Worm (Caenorhabditis elegans): ENCODE measurements around the gene F13B12.3.
A peak's percentile ranks its signal among the peaks of the same experiment; 100 is the strongest.

Gene F13B12.3

DNA sequence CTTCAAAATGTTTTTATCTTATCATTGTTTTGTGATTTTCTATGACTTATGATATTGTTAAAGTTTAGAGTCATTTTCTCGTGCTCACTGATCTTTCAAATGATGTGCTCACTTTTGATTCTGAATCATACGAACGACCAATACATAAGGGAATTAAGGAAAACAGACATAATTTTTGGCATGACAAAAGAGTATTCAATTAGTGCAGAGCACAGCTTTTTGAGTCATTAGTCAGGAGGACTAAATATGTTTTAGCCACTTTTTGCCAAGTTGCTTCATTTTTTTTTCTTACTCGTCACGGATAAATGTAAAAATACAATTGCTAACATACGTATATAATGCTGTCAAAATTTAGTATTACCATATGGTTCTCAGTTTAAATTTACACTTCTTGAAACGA is 9.8 kb upstream of the F13B12.3 start, which contains the start of gene F13B12.2:
TSS of gene F13B12.2 (minus strand) at position 2 of the 400 bp plus-strand sequence.
- TF ChIP-seq hlh-30 (tag; optimal IDR thresholded peaks at IDR 0.05; ENCODE audit: insufficient read depth): peak; percentile 24
- no peak for TF ChIP-seq F10B5.3 (tag; optimal IDR thresholded peaks at IDR 0.05)
- TF ChIP-seq unc-62 (GFP tag; optimal IDR thresholded peaks at IDR 0.05 in 1 of 2): no peak
- TF ChIP-seq unc-62 (tag; optimal IDR thresholded peaks at IDR 0.05): no peak
- no peak for TF ChIP-seq lin-39 (tag; optimal IDR thresholded peaks at IDR 0.05)
- TF ChIP-seq dmd-6 (GFP tag; IDR thresholded peaks at IDR 0.05): no peak
- peak; percentile 15 for TF ChIP-seq pqm-1 (tag; optimal IDR thresholded peaks at IDR 0.05)
- no peak for TF ChIP-seq daf-16 (GFP tag; optimal IDR thresholded peaks at IDR 0.05)
- peak; percentile 50 for TF ChIP-seq daf-16 (tag; optimal IDR thresholded peaks at IDR 0.05)
- TF ChIP-seq ztf-7 (tag; optimal IDR thresholded peaks at IDR 0.05): no peak
- TF ChIP-seq egl-27 (tag; optimal IDR thresholded peaks at IDR 0.05): no peak
- TF ChIP-seq nhr-28 (tag; optimal IDR thresholded peaks at IDR 0.05): peak; percentile 29
- TF ChIP-seq snpc-4 (tag; optimal IDR thresholded peaks at IDR 0.05): no peak

DNA sequence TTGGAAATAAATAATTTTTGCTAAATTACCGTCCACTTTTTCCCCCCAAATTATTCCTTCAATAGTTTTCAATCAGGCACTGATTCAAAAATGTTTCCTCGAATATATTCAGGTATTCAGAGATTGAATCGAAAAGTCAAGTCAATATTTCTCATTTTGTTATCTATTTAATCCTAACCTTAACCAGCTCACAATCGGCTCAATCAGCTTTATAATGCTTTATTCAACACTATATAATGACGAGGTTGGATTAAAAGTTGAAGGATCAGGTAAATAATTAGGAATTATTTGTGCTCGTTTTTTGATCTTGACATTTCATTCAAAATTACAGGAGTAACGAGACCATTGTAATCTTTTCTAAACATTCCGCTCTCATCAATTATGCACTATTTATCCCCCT is 8.4 kb upstream of the F13B12.3 start:
- TF ChIP-seq fkh-10 (GFP tag; optimal IDR thresholded peaks at IDR 0.05) (no peak), aha-1 (tag) (peak; percentile 56)

DNA sequence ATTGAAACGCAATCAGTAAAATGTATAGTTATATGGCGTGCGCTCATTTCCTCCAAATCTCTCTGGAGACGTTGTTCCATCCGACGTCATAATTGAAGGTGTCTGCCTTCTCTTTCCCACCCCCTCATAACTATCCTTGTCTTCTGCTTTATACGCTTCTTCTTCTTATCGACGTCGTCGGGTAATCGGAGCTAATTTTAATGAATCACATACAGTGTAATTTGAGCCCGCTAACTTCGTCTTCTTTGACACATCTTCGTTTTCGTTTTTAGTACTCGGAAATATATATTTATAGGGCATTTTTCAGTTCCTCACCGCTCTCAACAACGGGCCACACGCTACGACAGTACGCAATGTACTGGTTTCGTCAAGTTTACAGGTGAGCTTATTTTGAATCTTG is 2.5 kb upstream of the F13B12.3 start, which contains the start of gene ins-1:
TSS of gene ins-1 (plus strand) at position 301 of the 400 bp plus-strand sequence.
- TF ChIP-seq spr-3 (GFP tag; optimal IDR thresholded peaks at IDR 0.05) (no peak), T26A8.4 (GFP tag; IDR thresholded peaks at IDR 0.05) (no peak), gei-8 (GFP tag; optimal IDR thresholded peaks at IDR 0.05) (no peak)

DNA sequence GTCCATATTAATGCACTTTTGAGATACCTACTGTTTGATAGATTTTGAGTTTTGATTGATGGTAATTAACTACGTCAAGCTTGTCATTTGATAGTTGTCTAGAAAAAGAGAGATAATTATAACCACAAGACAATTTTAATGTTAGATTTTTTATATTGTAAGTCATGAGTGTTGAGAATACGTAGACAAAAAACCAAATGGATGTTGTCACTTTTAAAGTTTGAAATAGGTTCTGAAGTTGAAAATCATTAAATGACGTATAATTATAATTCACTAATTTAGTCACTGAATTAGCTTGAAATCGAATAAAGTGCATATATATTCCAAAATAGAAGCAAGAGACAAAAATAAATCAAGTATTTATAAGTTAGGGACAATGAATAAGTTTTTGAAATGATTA is 1.8 kb upstream of the F13B12.3 start:
- TF ChIP-seq dve-1 (tag; optimal IDR thresholded peaks at IDR 0.05; ENCODE audit: insufficient read depth) (no peak), gei-8 (GFP tag; optimal IDR thresholded peaks at IDR 0.05) (no peak), D1046.2 (GFP tag; IDR thresholded peaks at IDR 0.05) (no peak), snpc-4 (tag; optimal IDR thresholded peaks at IDR 0.05) (no peak), nhr-111 (GFP tag; optimal IDR thresholded peaks at IDR 0.05) (no peak), hlh-30 (tag; optimal IDR thresholded peaks at IDR 0.05; ENCODE audit: insufficient read depth) (no peak), ztf-11 (tag; optimal IDR thresholded peaks at IDR 0.05) (no peak), spr-1 (tag; optimal IDR thresholded peaks at IDR 0.05) (no peak), Y105C5A.15 (GFP tag; IDR thresholded peaks at IDR 0.05) (no peak), ZK337.2 (GFP tag; IDR thresholded peaks at IDR 0.05) (no peak), zip-2 (tag; optimal IDR thresholded peaks at IDR 0.05) (no peak), lin-15B (tag; optimal IDR thresholded peaks at IDR 0.05) (no peak), tra-1 (GFP tag; IDR thresholded peaks at IDR 0.05) (no peak), jun-1 (tag; optimal IDR thresholded peaks at IDR 0.05) (no peak), nhr-28 (tag; optimal IDR thresholded peaks at IDR 0.05) (no peak), vab-7 (GFP tag; IDR thresholded peaks at IDR 0.05) (no peak), sdz-12 (GFP tag; optimal IDR thresholded peaks at IDR 0.05) (no peak)

DNA sequence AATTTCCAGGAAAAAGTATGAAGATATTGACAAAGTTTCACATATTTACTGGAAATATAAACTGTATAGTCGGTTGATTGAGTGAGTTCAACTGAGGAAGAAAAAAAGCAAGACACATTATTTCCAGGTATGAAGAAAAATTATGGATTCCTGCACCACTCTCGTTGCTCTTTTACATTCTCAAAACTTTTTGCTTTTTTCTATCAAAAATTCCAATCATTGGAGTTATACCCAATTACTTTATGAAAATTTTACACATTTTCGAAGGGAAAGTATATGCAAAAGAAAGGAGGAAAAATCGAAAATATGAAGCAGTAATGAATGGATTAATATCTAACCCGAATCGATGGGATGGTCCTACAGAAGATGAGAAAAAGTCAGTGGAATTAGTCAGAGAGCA is 4.0 kb downstream of the F13B12.3 start:
- TF ChIP-seq unc-62 (GFP tag; optimal IDR thresholded peaks at IDR 0.05 in 1 of 2): peak in 1 of 2 experiments; percentile 51
- TF ChIP-seq unc-62 (tag; optimal IDR thresholded peaks at IDR 0.05): no peak
- no peak for TF ChIP-seq hmg-1.1 (GFP tag; IDR thresholded peaks at IDR 0.05)

DNA sequence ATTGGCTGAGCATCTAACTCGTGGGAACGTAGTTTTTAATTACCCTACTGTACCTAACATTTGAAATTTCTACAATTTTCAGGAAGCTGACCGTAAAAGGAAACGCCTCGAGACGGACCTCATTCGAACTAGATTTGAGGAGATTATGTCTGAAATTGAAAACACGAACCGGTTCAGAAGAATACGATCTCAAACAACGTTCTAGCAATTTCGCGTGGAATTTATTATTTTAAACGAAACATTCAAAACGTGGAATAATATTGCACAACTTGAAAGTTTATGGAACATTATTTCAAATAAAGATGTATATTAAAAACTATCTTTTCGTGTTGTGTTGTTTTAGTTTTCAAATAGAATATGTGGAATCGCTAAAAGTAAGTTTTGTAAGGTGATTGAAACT is 4.6 kb downstream of the F13B12.3 start, which contains the start of gene F13B12.7:
TSS of gene F13B12.7 (plus strand) at position 301 of the 400 bp plus-strand sequence.
- TF ChIP-seq tag-97 (GFP tag; IDR thresholded peaks at IDR 0.05): no peak
- no peak for TF ChIP-seq ztf-11 (tag; optimal IDR thresholded peaks at IDR 0.05)
- TF ChIP-seq mes-2 (tag; optimal IDR thresholded peaks at IDR 0.05; ENCODE audit: poor library complexity, severe bottlenecking): no peak
- no peak for TF ChIP-seq daf-12 (tag; optimal IDR thresholded peaks at IDR 0.05)
- no peak for TF ChIP-seq lir-3 (tag; optimal IDR thresholded peaks at IDR 0.05)
- TF ChIP-seq ceh-44 (GFP tag; IDR thresholded peaks at IDR 0.05): no peak
- no peak for TF ChIP-seq lin-1 (GFP tag; IDR thresholded peaks at IDR 0.05)
- no peak for TF ChIP-seq nhr-42 (GFP tag; IDR thresholded peaks at IDR 0.05)
- no peak for TF ChIP-seq set-16 (GFP tag; IDR thresholded peaks at IDR 0.05)
- no peak for TF ChIP-seq lin-15B (tag; optimal IDR thresholded peaks at IDR 0.05)
- TF ChIP-seq ceh-32 (tag; optimal IDR thresholded peaks at IDR 0.05; ENCODE audit: poor library complexity): no peak
- no peak for TF ChIP-seq mep-1 (tag; optimal IDR thresholded peaks at IDR 0.05)
- no peak for TF ChIP-seq dmd-8 (GFP tag; IDR thresholded peaks at IDR 0.05)
- no peak for TF ChIP-seq daf-8 (GFP tag; IDR thresholded peaks at IDR 0.05)
- no peak for TF ChIP-seq ama-1 (optimal IDR thresholded peaks at IDR 0.05)
